Worm (Caenorhabditis elegans) whole organism, mixed stage, embryonic: ENCODE data around the gene pdcd-2.

Source experiments
- lsy-2 ChIP-seq: fragments of 150-350 bp; optimal IDR thresholded peaks from 2 replicates; lab custom pipeline; 2014; ENCODE audit warnings: missing biosample characterization, missing genetic modification characterization
- mls-2 ChIP-seq: sonication (generic microtip); optimal IDR thresholded peaks from 2 replicates; lab custom pipeline; 2016; ENCODE audit warnings: mild to moderate bottlenecking, missing genetic modification characterization, moderate library complexity, missing compliant biosample characterization
- nhr-12 ChIP-seq: fragments of 150-350 bp; optimal IDR thresholded peaks from 2 replicates; lab custom pipeline; 2014; ENCODE audit warnings: missing biosample characterization, missing genetic modification characterization
- nhr-76 ChIP-seq: sonication (generic microtip); optimal IDR thresholded peaks from 2 replicates; lab custom pipeline; 2017; ENCODE audit warnings: missing biosample characterization, missing genetic modification characterization
- snpc-4 ChIP-seq: fragments of 150-350 bp; optimal IDR thresholded peaks from 2 replicates; lab custom pipeline; 2014; ENCODE audit warnings: missing biosample characterization, missing genetic modification characterization

DNA sequence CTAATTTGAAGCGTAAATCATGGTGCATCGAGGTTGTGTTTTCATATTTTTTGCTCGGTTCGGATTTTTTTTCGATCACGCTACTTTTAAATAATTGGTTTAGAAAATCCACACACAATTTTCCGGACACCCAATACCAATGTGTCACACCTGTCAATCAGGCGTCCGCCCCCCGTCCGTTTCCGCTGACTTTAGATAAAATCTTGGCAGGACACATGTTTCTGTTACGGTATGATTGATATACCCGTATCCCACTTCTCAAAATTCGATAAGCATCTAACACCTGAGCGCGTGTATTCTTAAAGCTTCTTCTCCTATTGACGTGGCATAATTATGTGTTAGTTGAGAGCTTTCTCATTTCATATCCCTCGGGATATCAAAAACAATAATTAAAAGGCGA, 30.2 kb upstream of the pdcd-2 start:
- no peak for TF ChIP-seq snpc-4 (tag; lab: Kevin White, UChicago)
- TF ChIP-seq nhr-12 (tag; lab: Kevin White, UChicago), result no peak
- no peak for TF ChIP-seq nhr-76 (tag; lab: Kevin White, UChicago)
- TF ChIP-seq mls-2 (tag; lab: Kevin White, UChicago), result no peak
- no peak for TF ChIP-seq lsy-2 (tag; lab: Kevin White, UChicago)
